Worm (Caenorhabditis elegans) whole organism, early embryonic: ENCODE data around the gene ZK6.8.

Source experiments
- ama-1 ChIP-seq: fragments of 150-350 bp; optimal IDR thresholded peaks from 2 replicates; lab custom pipeline; 2014
- ceh-13 ChIP-seq: fragments of 200-800 bp; sonication (Bioruptor generic); optimal IDR thresholded peaks from 2 replicates; lab custom pipeline; 2018; ENCODE audit warnings: mild to moderate bottlenecking, missing genetic modification characterization, missing compliant biosample characterization
- ceh-36 ChIP-seq: sonication (generic microtip); optimal IDR thresholded peaks from 2 replicates; lab custom pipeline; 2016; ENCODE audit warnings: missing genetic modification characterization, inconsistent platforms, missing compliant biosample characterization
- flt-1 ChIP-seq: fragments of 200-800 bp; sonication (Bioruptor generic); IDR thresholded peaks from 2 replicates; pipeline ENCODE4 v1.3.6; 2022; ENCODE audit warnings: missing genetic modification characterization, missing compliant biosample characterization

ce11 chrV:424140-424539 lies 42.4 kb downstream of the ZK6.8 start, which contains the start of gene B0554.5:
- no peak for TF ChIP-seq ceh-13
- TF ChIP-seq flt-1 (GFP tag; lab: Robert Waterston, UW) = no peak
- no peak for TF ChIP-seq ceh-36 (tag; lab: Kevin White, UChicago)
- TF ChIP-seq ama-1 (lab: Kevin White, UChicago) = no peak
